Worm (Caenorhabditis elegans) whole organism, L4/young adult: ENCODE data around the gene C54D10.10.

Experiments used
- W03F9.2 ChIP-seq: fragments of 150-350 bp; optimal IDR thresholded peaks from 2 replicates; lab custom pipeline; 2014; ENCODE audit warnings: missing biosample characterization, missing genetic modification characterization
- dao-5 ChIP-seq: sonication (generic microtip); optimal IDR thresholded peaks from 2 replicates; lab custom pipeline; 2016; ENCODE audit warnings: missing genotype, missing genetic modification characterization, moderate library complexity, missing compliant biosample characterization
- him-1 ChIP-seq: sonication (generic microtip); optimal IDR thresholded peaks from 2 replicates; lab custom pipeline; 2016; ENCODE audit warnings: missing genotype, missing genetic modification reagents, missing genetic modification characterization, missing compliant biosample characterization

Gene C54D10.10

ce11 chrV:12449902-12450301 lies at the start of gene C54D10.10:
C54D10.10 (minus strand) TSS chrV:12450002.
- no peak for TF ChIP-seq W03F9.2
- no peak for TF ChIP-seq him-1 (tag; lab: Kevin White, UChicago)
- no peak for TF ChIP-seq dao-5 (tag; lab: Kevin White, UChicago)

- TF ChIP-seq dao-5 (tag; lab: Kevin White, UChicago) (no peak), him-1 (tag; lab: Kevin White, UChicago) (no peak), W03F9.2 (peak; percentile 80)
Observed at ce11 chrV:12497725-12498263, 48.0 kb upstream of the C54D10.10 start, which contains the start of the genes W04D2.4 and rbm-25. W04D2.4 (minus strand) TSS chrV:12497755. rbm-25 (plus strand) TSS chrV:12498213.

- TF ChIP-seq dao-5 (tag; lab: Kevin White, UChicago): no peak
- no peak for TF ChIP-seq him-1 (tag; lab: Kevin White, UChicago)
Observed at ce11 chrV:12494522-12494921, 44.7 kb upstream of the C54D10.10 start, which contains the start of gene mrps-11. mrps-11 (minus strand) TSS chrV:12494622.

- TF ChIP-seq him-1 (tag; lab: Kevin White, UChicago): no peak
- TF ChIP-seq dao-5 (tag; lab: Kevin White, UChicago): no peak
- TF ChIP-seq W03F9.2: peak; percentile 63
Observed at ce11 chrV:12491070-12491643, 41.4 kb upstream of the C54D10.10 start.

ce11 chrV:12488002-12488401 lies 38.2 kb upstream of the C54D10.10 start:
- TF ChIP-seq dao-5 (tag; lab: Kevin White, UChicago): no peak

- TF ChIP-seq him-1 (tag; lab: Kevin White, UChicago): no peak
- no peak for TF ChIP-seq W03F9.2
- TF ChIP-seq dao-5 (tag; lab: Kevin White, UChicago): no peak
Observed at ce11 chrV:12486934-12487333, 37.1 kb upstream of the C54D10.10 start, which contains the start of gene inx-11. inx-11 (plus strand) TSS chrV:12487234.

- TF ChIP-seq him-1 (tag; lab: Kevin White, UChicago) (no peak), W03F9.2 (no peak), dao-5 (tag; lab: Kevin White, UChicago) (no peak)
Observed at ce11 chrV:12484585-12484984, 34.8 kb upstream of the C54D10.10 start, which contains the start of gene srt-39. srt-39 (plus strand) TSS chrV:12484885.

- TF ChIP-seq dao-5 (tag; lab: Kevin White, UChicago) (no peak), W03F9.2 (no peak), him-1 (tag; lab: Kevin White, UChicago) (no peak)
Observed at ce11 chrV:12478990-12479389, 29.2 kb upstream of the C54D10.10 start.

- TF ChIP-seq dao-5 (tag; lab: Kevin White, UChicago) (no peak), W03F9.2 (no peak), him-1 (tag; lab: Kevin White, UChicago) (no peak)
Observed at ce11 chrV:12478111-12478510, 28.3 kb upstream of the C54D10.10 start, which contains the start of gene atn-1. atn-1 (plus strand) TSS chrV:12478411.

ce11 chrV:12477139-12477538 lies 27.3 kb upstream of the C54D10.10 start:
- no peak for TF ChIP-seq dao-5 (tag; lab: Kevin White, UChicago)
- no peak for TF ChIP-seq him-1 (tag; lab: Kevin White, UChicago)
- no peak for TF ChIP-seq W03F9.2

ce11 chrV:12475360-12475759 lies 25.6 kb upstream of the C54D10.10 start:
- TF ChIP-seq W03F9.2: no peak
- TF ChIP-seq him-1 (tag; lab: Kevin White, UChicago): no peak
- TF ChIP-seq dao-5 (tag; lab: Kevin White, UChicago): no peak

- TF ChIP-seq dao-5 (tag; lab: Kevin White, UChicago) (no peak), W03F9.2 (no peak), him-1 (tag; lab: Kevin White, UChicago) (no peak)
Observed at ce11 chrV:12470324-12470723, 20.5 kb upstream of the C54D10.10 start.

- no peak for TF ChIP-seq W03F9.2
- no peak for TF ChIP-seq him-1 (tag; lab: Kevin White, UChicago)
- TF ChIP-seq dao-5 (tag; lab: Kevin White, UChicago): no peak
Observed at ce11 chrV:12468363-12468762, 18.6 kb upstream of the C54D10.10 start, which contains the start of gene F28C1.3. F28C1.3 (plus strand) TSS chrV:12468663.

ce11 chrV:12467755-12468154 lies 18.0 kb upstream of the C54D10.10 start:
- TF ChIP-seq dao-5 (tag; lab: Kevin White, UChicago) (no peak), him-1 (tag; lab: Kevin White, UChicago) (no peak), W03F9.2 (peak; percentile 30)
